Fruit fly (Drosophila melanogaster) whole organism, embryonic: Measurements from ENCODE around the gene CG13407.
A peak's percentile ranks its signal among the peaks of the same experiment; 100 is the strongest.

Source experiments
- Bgb ChIP-seq: fragments of 200-800 bp; sonication (Bioruptor generic); IDR thresholded peaks from 2 replicates; pipeline ENCODE4 v1.3.6; 2022; ENCODE audit warnings: missing biosample characterization, missing genetic modification characterization; ENCODE audit not compliant: partially characterized antibody
- BtbVII ChIP-seq: fragments of 200-800 bp; sonication (Bioruptor generic); optimal IDR thresholded peaks from 3 replicates; lab custom pipeline; 2017; ENCODE audit warnings: missing biosample characterization, mild to moderate bottlenecking, missing genetic modification characterization
- CG10209 ChIP-seq: fragments of 200-800 bp; sonication (Bioruptor generic); optimal IDR thresholded peaks from 3 replicates; lab custom pipeline; 2017; ENCODE audit warnings: missing biosample characterization, mild to moderate bottlenecking, missing genetic modification characterization, missing genetic modification reagents
- CG10274 ChIP-seq: fragments of 200-800 bp; sonication (Bioruptor generic); optimal IDR thresholded peaks from 3 replicates; lab custom pipeline; 2017; ENCODE audit warnings: missing biosample characterization, mild to moderate bottlenecking, missing genetic modification characterization
- CG10321 ChIP-seq: fragments of 200-800 bp; sonication (Bioruptor generic); IDR thresholded peaks from 2 replicates; pipeline ENCODE4 v1.3.6; 2022; ENCODE audit warnings: missing biosample characterization, missing genetic modification characterization
- CG10543 ChIP-seq: fragments of 200-800 bp; sonication (Bioruptor generic); optimal IDR thresholded peaks from 3 replicates; lab custom pipeline; 2017; ENCODE audit warnings: missing biosample characterization, mild to moderate bottlenecking, missing genetic modification characterization, moderate library complexity
- CG10979 ChIP-seq: fragments of 200-800 bp; sonication (Bioruptor generic); optimal IDR thresholded peaks from 2 replicates; lab custom pipeline; 2018; ENCODE audit warnings: missing biosample characterization, mild to moderate bottlenecking, missing genetic modification characterization, moderate library complexity
- CG11085 ChIP-seq: fragments of 200-800 bp; sonication (Bioruptor generic); IDR thresholded peaks from 2 replicates; pipeline ENCODE4 v1.3.6; 2022; ENCODE audit warnings: missing biosample characterization, missing genetic modification characterization
- CG12659 ChIP-seq: fragments of 200-800 bp; sonication (Bioruptor generic); optimal IDR thresholded peaks from 3 replicates; lab custom pipeline; 2017; ENCODE audit warnings: mild to moderate bottlenecking, missing biosample characterization, missing genetic modification reagents, missing genetic modification characterization
- CG13424 ChIP-seq: fragments of 200-800 bp; sonication (Bioruptor generic); optimal IDR thresholded peaks from 2 replicates; lab custom pipeline; 2019; ENCODE audit warnings: missing biosample characterization, mild to moderate bottlenecking, missing genetic modification characterization, moderate library complexity
- CG13894 ChIP-seq: fragments of 200-800 bp; sonication (Bioruptor generic); optimal IDR thresholded peaks from 3 replicates; lab custom pipeline; 2018; ENCODE audit warnings: missing biosample characterization, mild to moderate bottlenecking, missing genetic modification characterization, moderate library complexity
- CG1603 ChIP-seq: fragments of 200-800 bp; sonication (Bioruptor generic); optimal IDR thresholded peaks from 2 replicates; lab custom pipeline; 2019; ENCODE audit warnings: missing biosample characterization, mild to moderate bottlenecking, missing genetic modification characterization, moderate library complexity
- CG18619 ChIP-seq: fragments of 200-800 bp; sonication (Bioruptor generic); optimal IDR thresholded peaks from 3 replicates; lab custom pipeline; 2017; ENCODE audit warnings: missing biosample characterization, mild to moderate bottlenecking, missing genetic modification characterization
- CG18764 ChIP-seq: fragments of 200-800 bp; sonication (Bioruptor generic); optimal IDR thresholded peaks from 3 replicates; lab custom pipeline; 2016; ENCODE audit warnings: missing biosample characterization, missing genetic modification characterization
- CG3407 ChIP-seq: fragments of 200-800 bp; sonication (Bioruptor generic); optimal IDR thresholded peaks from 2 replicates; lab custom pipeline; 2018; ENCODE audit warnings: missing biosample characterization, mild to moderate bottlenecking, missing genetic modification characterization
- CG34224 ChIP-seq: fragments of 200-800 bp; sonication (Bioruptor generic); IDR thresholded peaks from 3 replicates; pipeline ENCODE4 v1.3.6; 2022; ENCODE audit warnings: missing biosample characterization, missing genetic modification characterization; ENCODE audit not compliant: partially characterized antibody
- CG3847 ChIP-seq: fragments of 200-800 bp; sonication (Bioruptor generic); IDR thresholded peaks from 2 replicates; pipeline ENCODE4 v1.3.6; 2022; ENCODE audit warnings: missing biosample characterization, missing genetic modification characterization
- CG4424 ChIP-seq: fragments of 200-800 bp; sonication (Bioruptor generic); optimal IDR thresholded peaks from 3 replicates; lab custom pipeline; 2016; ENCODE audit warnings: missing biosample characterization, missing genetic modification characterization
- CG7372 ChIP-seq: fragments of 200-800 bp; sonication (Bioruptor generic); IDR thresholded peaks from 2 replicates; pipeline ENCODE4 v1.3.6; 2022; ENCODE audit warnings: missing biosample characterization, missing genetic modification characterization
- CG8089 ChIP-seq: fragments of 200-800 bp; sonication (Bioruptor generic); optimal IDR thresholded peaks from 3 replicates; lab custom pipeline; 2016; ENCODE audit warnings: missing biosample characterization, missing genetic modification characterization
- CG9437 ChIP-seq: fragments of 200-800 bp; sonication (Bioruptor generic); optimal IDR thresholded peaks from 2 replicates; lab custom pipeline; 2018; ENCODE audit warnings: missing biosample characterization, mild to moderate bottlenecking, missing genetic modification characterization
- Camta ChIP-seq: fragments of 200-800 bp; sonication (Bioruptor generic); optimal IDR thresholded peaks from 2 replicates; lab custom pipeline; 2016; ENCODE audit warnings: missing biosample characterization, missing genetic modification characterization
- CoRest ChIP-seq: fragments of 200-800 bp; sonication (Bioruptor generic); optimal IDR thresholded peaks from 3 replicates; lab custom pipeline; 2018; ENCODE audit warnings: missing biosample characterization, mild to moderate bottlenecking, missing genetic modification characterization, moderate library complexity
- Dbx ChIP-seq: fragments of 200-800 bp; sonication (Bioruptor generic); IDR thresholded peaks from 3 replicates; pipeline ENCODE4 v1.3.6; 2022; ENCODE audit warnings: missing biosample characterization, missing genetic modification characterization
- Deaf1 ChIP-seq: fragments of 200-800 bp; optimal IDR thresholded peaks from 3 replicates; lab custom pipeline; 2019; ENCODE audit warnings: missing biosample characterization, mild to moderate bottlenecking, missing genetic modification characterization, moderate library complexity
- E2f1 ChIP-seq: fragments of 200-800 bp; sonication (Bioruptor generic); IDR thresholded peaks from 2 replicates; pipeline ENCODE4 v1.3.6; 2022; ENCODE audit warnings: missing biosample characterization, missing genetic modification characterization
- Ets65A ChIP-seq: fragments of 200-800 bp; sonication (Bioruptor generic); peaks from one replicate; lab custom pipeline; 2016; ENCODE audit warnings: missing biosample characterization, missing genetic modification characterization
- HLH3B ChIP-seq: fragments of 200-800 bp; sonication (Bioruptor generic); IDR thresholded peaks from 2 replicates; pipeline ENCODE4 v1.3.6; 2022; ENCODE audit warnings: missing biosample characterization, missing genetic modification characterization
- Hmx ChIP-seq: fragments of 200-800 bp; sonication (Bioruptor generic); optimal IDR thresholded peaks from 2 replicates; lab custom pipeline; 2016; ENCODE audit warnings: missing biosample characterization, missing genetic modification characterization
- Med ChIP-seq: fragments of 200-800 bp; sonication (Bioruptor generic); peaks from one replicate; lab custom pipeline; 2016; ENCODE audit warnings: missing biosample characterization, missing genetic modification characterization, mild to moderate bottlenecking, inconsistent platforms, moderate library complexity
- Pdp1 ChIP-seq, 2 experiments: fragments of 200-800 bp; sonication (Bioruptor generic); optimal IDR thresholded peaks; 3 replicates each; lab custom pipeline; 2016; ENCODE audit warnings: missing biosample characterization in 2 of 2, missing genetic modification characterization in 2 of 2, mild to moderate bottlenecking in 1 of 2, moderate library complexity in 1 of 2
- Ravus ChIP-seq: fragments of 200-800 bp; sonication (Bioruptor generic); IDR thresholded peaks from 2 replicates; pipeline ENCODE4 v1.3.6; 2022; ENCODE audit warnings: missing biosample characterization, missing genetic modification characterization
- Rfx ChIP-seq: fragments of 200-800 bp; sonication (Bioruptor generic); IDR thresholded peaks from 2 replicates; pipeline ENCODE4 v1.3.6; 2022; ENCODE audit warnings: missing biosample characterization, missing genetic modification characterization
- Sox100B ChIP-seq: fragments of 200-800 bp; sonication (Bioruptor generic); optimal IDR thresholded peaks from 3 replicates; lab custom pipeline; 2018; ENCODE audit warnings: missing biosample characterization, mild to moderate bottlenecking, missing genetic modification characterization
- Tbp ChIP-seq: fragments of >200 bp; optimal IDR thresholded peaks from 2 replicates; lab custom pipeline; 2018; ENCODE audit warnings: missing biosample characterization, missing genetic modification characterization
- Xbp1 ChIP-seq: fragments of 200-800 bp; sonication (Bioruptor generic); optimal IDR thresholded peaks from 3 replicates; lab custom pipeline; 2016; ENCODE audit warnings: missing biosample characterization, mild to moderate bottlenecking, missing genetic modification characterization
- ap ChIP-seq: fragments of 200-800 bp; sonication (Bioruptor generic); IDR thresholded peaks from 2 replicates; pipeline ENCODE4 v1.3.6; 2022; ENCODE audit warnings: missing biosample characterization, missing genetic modification characterization
- az2 ChIP-seq: fragments of 200-800 bp; sonication (Bioruptor generic); optimal IDR thresholded peaks from 3 replicates; lab custom pipeline; 2016; ENCODE audit warnings: missing biosample characterization, missing genetic modification characterization
- cato ChIP-seq: fragments of 200-800 bp; sonication (Bioruptor generic); optimal IDR thresholded peaks from 2 replicates; lab custom pipeline; 2016; ENCODE audit warnings: missing biosample characterization, missing genetic modification characterization, borderline replicate concordance
- dmrt11E ChIP-seq: fragments of 200-800 bp; sonication (Bioruptor generic); optimal IDR thresholded peaks from 3 replicates; lab custom pipeline; 2018; ENCODE audit warnings: missing biosample characterization, mild to moderate bottlenecking, missing genetic modification characterization, moderate library complexity
- eve ChIP-seq, 2 experiments: fragments of >200 bp; optimal IDR thresholded peaks; 2 replicates each; lab custom pipeline; 2017; ENCODE audit warnings: missing biosample characterization in 2 of 2, missing genetic modification characterization in 2 of 2
- exex ChIP-seq: fragments of 200-800 bp; sonication (Bioruptor generic); optimal IDR thresholded peaks from 4 replicates; lab custom pipeline; 2018; ENCODE audit warnings: missing biosample characterization, mild to moderate bottlenecking, missing genetic modification characterization, moderate library complexity
- gcm2 ChIP-seq: fragments of 200-800 bp; sonication (Bioruptor generic); optimal IDR thresholded peaks from 2 replicates; lab custom pipeline; 2016; ENCODE audit warnings: missing biosample characterization, missing genetic modification characterization
- hkb ChIP-seq, 2 experiments: fragments of 200-800 bp in 1 of 2; fragments of >200 bp in 1 of 2; sonication (Bioruptor generic) in 1 of 2; IDR thresholded peaks in 1 of 2; optimal IDR thresholded peaks in 1 of 2; 2 replicates each; pipeline versions ENCODE4 v1.3.6 to Lab custom; 2017 to 2022; ENCODE audit warnings: missing biosample characterization in 1 of 2, missing genetic modification characterization in 1 of 2
- lilli ChIP-seq: fragments of 200-800 bp; sonication (Bioruptor generic); optimal IDR thresholded peaks from 3 replicates; lab custom pipeline; 2016; ENCODE audit warnings: missing biosample characterization, missing genetic modification characterization
- peb ChIP-seq: fragments of 200-800 bp; sonication (Bioruptor generic); IDR thresholded peaks from 2 replicates; pipeline ENCODE4 v1.3.6; 2022; ENCODE audit warnings: missing biosample characterization, missing genetic modification characterization
- scrt ChIP-seq: fragments of 200-800 bp; sonication (Bioruptor generic); optimal IDR thresholded peaks from 2 replicates; lab custom pipeline; 2018; ENCODE audit warnings: missing biosample characterization, mild to moderate bottlenecking, missing genetic modification characterization, moderate library complexity
- seq ChIP-seq: fragments of 200-800 bp; sonication (Bioruptor generic); IDR thresholded peaks from 2 replicates; pipeline ENCODE4 v1.3.6; 2022; ENCODE audit warnings: missing biosample characterization, missing genetic modification characterization
- sima ChIP-seq: fragments of 200-800 bp; sonication (Bioruptor generic); optimal IDR thresholded peaks from 2 replicates; lab custom pipeline; 2016; ENCODE audit warnings: missing biosample characterization, missing genetic modification characterization
- zfh2 ChIP-seq: fragments of 200-800 bp; sonication (Bioruptor generic); optimal IDR thresholded peaks from 2 replicates; lab custom pipeline; 2016; ENCODE audit warnings: missing biosample characterization, missing genetic modification characterization

Gene CG13407

DNA sequence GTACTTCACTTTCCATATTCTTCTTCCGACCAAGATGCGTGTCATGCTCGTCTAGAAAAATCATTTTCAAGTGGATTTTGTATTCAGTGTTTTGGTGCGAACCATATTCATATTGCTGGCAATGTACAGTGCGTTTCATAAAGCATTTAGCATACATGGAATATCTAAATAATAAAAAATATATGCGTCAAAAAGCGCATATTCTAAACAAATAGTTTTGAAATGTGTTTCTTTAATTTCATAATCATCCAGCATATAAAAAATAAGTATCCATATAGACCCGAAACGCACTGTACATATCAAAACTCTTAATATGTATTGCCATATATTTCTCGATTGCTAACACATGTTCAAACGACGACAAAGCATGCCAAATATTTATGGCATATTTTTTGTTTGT is 18.0 kb downstream of the CG13407 start (continued):
- TF ChIP-seq zfh2 (GFP tag; lab: Kevin White, UChicago) (peak; percentile 26), CoRest (tag; lab: Kevin White, UChicago) (peak; percentile 65), az2 (GFP tag; lab: Kevin White, UChicago) (peak; percentile 27), CG3847 (peak; percentile 71), CG13424 (tag; lab: Kevin White, UChicago) (peak; percentile 67), dmrt11E (no peak), ap (peak; percentile 51; the same call in 1 of the 2 replicates), lilli (GFP tag; lab: Kevin White, UChicago) (peak; percentile 34), CG10209 (GFP tag; lab: Kevin White, UChicago) (peak; percentile 45), CG4424 (peak; percentile 41), CG1603 (tag; lab: Kevin White, UChicago) (peak; percentile 17), Dbx (GFP tag; lab: Robert Waterston, UW) (peak; percentile 80; the same call in 2 of the 3 replicates), gcm2 (GFP tag; lab: Kevin White, UChicago) (no peak), Xbp1 (GFP tag; lab: Kevin White, UChicago) (peak; percentile 37), Hmx (peak; percentile 18), CG18764 (GFP tag; lab: Kevin White, UChicago) (no peak), sima (GFP tag; lab: Kevin White, UChicago) (no peak), CG8089 (GFP tag; lab: Kevin White, UChicago) (no peak), CG11085 (GFP tag; lab: Robert Waterston, UW) (peak; percentile 74), scrt (GFP tag; lab: Kevin White, UChicago) (peak; percentile 49), peb (GFP tag; lab: Robert Waterston, UW) (peak; percentile 64), CG13894 (tag; lab: Kevin White, UChicago) (no peak), Ets65A (GFP tag; lab: Kevin White, UChicago) (peak; percentile 79), CG12659 (GFP tag; lab: Kevin White, UChicago) (peak; percentile 51), CG10543 (peak; percentile 24), BtbVII (GFP tag; lab: Kevin White, UChicago) (peak; percentile 25), exex (tag; lab: Kevin White, UChicago) (peak; percentile 6), CG18619 (peak; percentile 29), CG9437 (GFP tag; lab: Kevin White, UChicago) (peak; percentile 9), CG7372 (GFP tag; lab: Robert Waterston, UW) (peak; percentile 66), Bgb (GFP tag; lab: Robert Waterston, UW) (no peak), CG10321 (no peak), Med (GFP tag; lab: Kevin White, UChicago) (no peak), Ravus (no peak), E2f1 (GFP tag; lab: Robert Waterston, UW) (peak; percentile 57), CG3407 (GFP tag; lab: Kevin White, UChicago) (no peak), hkb (optimal IDR thresholded peaks at IDR 0.05; lab: Kevin White, UChicago) (no peak), hkb (GFP tag; IDR thresholded peaks at IDR 0.05; lab: Robert Waterston, UW) (peak; percentile 44; the same call in 1 of the 2 replicates), CG34224 (GFP tag; lab: Robert Waterston, UW) (no peak), CG10274 (GFP tag; lab: Kevin White, UChicago) (peak; percentile 37), Sox100B (peak; percentile 37), Camta (peak; percentile 18), cato (GFP tag; lab: Kevin White, UChicago) (no peak), Pdp1 (GFP tag; optimal IDR thresholded peaks at IDR 0.05; lab: Kevin White, UChicago) (peak in 1 of 2 experiments; percentile 6), eve (GFP tag; optimal IDR thresholded peaks at IDR 0.05; lab: Kevin White, UChicago) (peak in 1 of 2 experiments; percentile 43), Deaf1 (peak; percentile 31), CG10979 (tag; lab: Kevin White, UChicago) (no peak), HLH3B (peak; percentile 66), Rfx (peak; percentile 90), seq (peak; percentile 24; the same call in 1 of the 2 replicates), Tbp (GFP tag; lab: Kevin White, UChicago) (no peak)
